Fruit fly (Drosophila melanogaster): Measurements from ENCODE around the gene Taf7.

Gene Taf7

dm6 chr3R:7907311-7907710 lies at the start of gene Taf7, which contains the start of gene EMC1 (continued):
- TF ChIP-seq CG17186 (GFP tag; optimal IDR thresholded peaks at IDR 0.05) (peak; percentile 76), CG3065 (GFP tag; optimal IDR thresholded peaks at IDR 0.05) (no peak), dan (GFP tag; IDR thresholded peaks at IDR 0.05) (no peak), tna (GFP tag; IDR thresholded peaks at IDR 0.05; ENCODE audit: partially characterized antibody) (peak; percentile 77; the same call in 1 of the 2 replicates), CG18599 (GFP tag; optimal IDR thresholded peaks at IDR 0.05) (no peak), pho (GFP tag; optimal IDR thresholded peaks at IDR 0.05) (peak; percentile 64), Fer2 (tag; optimal IDR thresholded peaks at IDR 0.05) (no peak), seq (GFP tag; IDR thresholded peaks at IDR 0.05) (no peak), CG2875 (GFP tag; optimal IDR thresholded peaks at IDR 0.05) (no peak), PHDP (tag; optimal IDR thresholded peaks at IDR 0.05) (no peak), Rx (GFP tag; IDR thresholded peaks at IDR 0.05) (no peak), CG8089 (GFP tag; optimal IDR thresholded peaks at IDR 0.05) (peak; percentile 24), gsb (GFP tag; IDR thresholded peaks at IDR 0.05) (no peak), ken (GFP tag; IDR thresholded peaks at IDR 0.05) (no peak), crc (GFP tag; optimal IDR thresholded peaks at IDR 0.05) (no peak), pros (GFP tag; optimal IDR thresholded peaks at IDR 0.05) (no peak), Optix (GFP tag; IDR thresholded peaks at IDR 0.05) (no peak), Trl (optimal IDR thresholded peaks at IDR 0.05) (no peak), Trl (GFP tag; optimal IDR thresholded peaks at IDR 0.05) (peak; percentile 33), kni (GFP tag; optimal IDR thresholded peaks at IDR 0.05) (peak; percentile 99), CG17361 (GFP tag; IDR thresholded peaks at IDR 0.05) (no peak; the same call in 2 of the 3 replicates), CG11696 (GFP tag; IDR thresholded peaks at IDR 0.05) (no peak), Dad (GFP tag; optimal IDR thresholded peaks at IDR 0.05) (peak; percentile 16), CG4854 (GFP tag; optimal IDR thresholded peaks at IDR 0.05) (no peak), Dbx (GFP tag; IDR thresholded peaks at IDR 0.05) (0 out of 3 replicates have a peak, but pooled peaks have one; percentile 30), Kr (GFP tag; optimal IDR thresholded peaks at IDR 0.05) (no peak), ci (GFP tag; IDR thresholded peaks at IDR 0.05) (no peak), pita (GFP tag; optimal IDR thresholded peaks at IDR 0.05) (no peak), CG34224 (GFP tag; IDR thresholded peaks at IDR 0.05; ENCODE audit: partially characterized antibody) (peak; percentile 89), mld (GFP tag; IDR thresholded peaks at IDR 0.05; ENCODE audit: partially characterized antibody) (peak; percentile 72; the same call in 2 of the 3 replicates), CG12104 (GFP tag; optimal IDR thresholded peaks at IDR 0.05) (no peak), ems (GFP tag; optimal IDR thresholded peaks at IDR 0.05) (peak; percentile 32), Vsx1 (GFP tag; optimal IDR thresholded peaks at IDR 0.05) (no peak), NfI (GFP tag; optimal IDR thresholded peaks at IDR 0.05) (no peak), BtbVII (GFP tag; optimal IDR thresholded peaks at IDR 0.05) (no peak), mirr (GFP tag; optimal IDR thresholded peaks at IDR 0.05) (no peak), CG4404 (GFP tag; IDR thresholded peaks at IDR 0.05) (peak; percentile 51; the same call in 1 of the 2 replicates), CG17912 (GFP tag; optimal IDR thresholded peaks at IDR 0.05) (no peak), CG6791 (GFP tag; IDR thresholded peaks at IDR 0.05; ENCODE audit: partially characterized antibody) (peak; percentile 91), CG8924 (tag; optimal IDR thresholded peaks at IDR 0.05) (no peak), Rfx (GFP tag; IDR thresholded peaks at IDR 0.05) (peak; percentile 48; the same call in 1 of the 2 replicates), emc (GFP tag; optimal IDR thresholded peaks at IDR 0.05) (peak; percentile 17), CG18262 (tag; optimal IDR thresholded peaks at IDR 0.05) (no peak), gsb-n (tag; optimal IDR thresholded peaks at IDR 0.05) (no peak), inv (GFP tag; IDR thresholded peaks at IDR 0.05; ENCODE audit: partially characterized antibody) (peak; percentile 98), CG3281 (GFP tag; optimal IDR thresholded peaks at IDR 0.05) (no peak), wdn (GFP tag; IDR thresholded peaks at IDR 0.05) (no peak), bbx (GFP tag; IDR thresholded peaks at IDR 0.05; ENCODE audit: partially characterized antibody) (peak; percentile 63), CG13123 (GFP tag; optimal IDR thresholded peaks at IDR 0.05) (no peak), MTF-1 (GFP tag; optimal IDR thresholded peaks at IDR 0.05; ENCODE audit: borderline replicate concordance) (no peak), CG6683 (GFP tag; optimal IDR thresholded peaks at IDR 0.05) (no peak)

Data from whole organism, embryonic.